Fruit fly (Drosophila melanogaster): ENCODE results near the gene CG7341.

dm6 chr3L:18146833-18147232 is 34.1 kb downstream of the CG7341 start:
- no peak for TF ChIP-seq Hr78 (GFP tag; optimal IDR thresholded peaks at IDR 0.05)
- no peak for TF ChIP-seq br (GFP tag; optimal IDR thresholded peaks at IDR 0.05)
- TF ChIP-seq psq (GFP tag; optimal IDR thresholded peaks at IDR 0.05) = no peak
- no peak for TF ChIP-seq brk (GFP tag; optimal IDR thresholded peaks at IDR 0.05)
- no peak for TF ChIP-seq dl (GFP tag; optimal IDR thresholded peaks at IDR 0.05; ENCODE audit: insufficient read depth in 1 of 2, partially characterized antibody in 2 of 2)
- no peak for TF ChIP-seq pan (optimal IDR thresholded peaks at IDR 0.05)
- no peak for TF ChIP-seq Sp1 (GFP tag; optimal IDR thresholded peaks at IDR 0.05)
- TF ChIP-seq CG9705 (GFP tag; optimal IDR thresholded peaks at IDR 0.05) = no peak
- no peak for TF ChIP-seq Mio (GFP tag; optimal IDR thresholded peaks at IDR 0.05)
- no peak for TF ChIP-seq usp (GFP tag; optimal IDR thresholded peaks at IDR 0.05)
- no peak for TF ChIP-seq Hr83 (GFP tag; optimal IDR thresholded peaks at IDR 0.05; ENCODE audit: poor library complexity, severe bottlenecking)
- no peak for TF ChIP-seq fru (GFP tag; optimal IDR thresholded peaks at IDR 0.05)
- no peak for TF ChIP-seq lola (GFP tag; optimal IDR thresholded peaks at IDR 0.05)
- TF ChIP-seq dmrt93B (GFP tag; optimal IDR thresholded peaks at IDR 0.05) = no peak
